Worm (Caenorhabditis elegans) whole organism, late embryonic: ENCODE data around the gene T08B1.4.

Experiments
- C08G9.2 ChIP-seq: sonication (generic microtip); optimal IDR thresholded peaks from 2 replicates; lab custom pipeline; 2016; ENCODE audit warnings: mild to moderate bottlenecking, missing genetic modification characterization, moderate library complexity, missing compliant biosample characterization
- C38D4.7 ChIP-seq: fragments of 200-800 bp; sonication (Bioruptor generic); optimal IDR thresholded peaks from 2 replicates; lab custom pipeline; 2018; ENCODE audit warnings: mild to moderate bottlenecking, missing genetic modification characterization, moderate library complexity, missing compliant biosample characterization
- F13H6.1 ChIP-seq: sonication (generic microtip); optimal IDR thresholded peaks from 2 replicates; lab custom pipeline; 2016; ENCODE audit warnings: missing genetic modification characterization, missing compliant biosample characterization
- K02D7.2 ChIP-seq: sonication (generic microtip); optimal IDR thresholded peaks from 2 replicates; lab custom pipeline; 2017; ENCODE audit warnings: mild to moderate bottlenecking, missing genetic modification characterization, missing compliant biosample characterization
- K09A11.1 ChIP-seq: sonication (generic microtip); optimal IDR thresholded peaks from 2 replicates; lab custom pipeline; 2017; ENCODE audit warnings: antibody characterized with exemption, mild to moderate bottlenecking, missing genetic modification characterization, missing compliant biosample characterization; ENCODE audit not compliant: insufficient read depth
- Y22D7AL.16 ChIP-seq: sonication (generic microtip); optimal IDR thresholded peaks from 2 replicates; lab custom pipeline; 2016; ENCODE audit warnings: missing genetic modification characterization, missing compliant biosample characterization
- ama-1 ChIP-seq: fragments of 150-350 bp; optimal IDR thresholded peaks from 2 replicates; lab custom pipeline; 2014
- ceh-14 ChIP-seq: sonication (generic microtip); optimal IDR thresholded peaks from 2 replicates; lab custom pipeline; 2016; ENCODE audit warnings: missing genotype, missing genetic modification characterization, missing compliant biosample characterization
- ceh-18 ChIP-seq: sonication (generic microtip); optimal IDR thresholded peaks from 2 replicates; lab custom pipeline; 2016; ENCODE audit warnings: missing genetic modification characterization, missing compliant biosample characterization
- ceh-2 ChIP-seq: sonication (generic microtip); optimal IDR thresholded peaks from 2 replicates; lab custom pipeline; 2016; ENCODE audit warnings: missing genotype, missing genetic modification characterization, missing compliant biosample characterization
- ceh-31 ChIP-seq: sonication (generic microtip); optimal IDR thresholded peaks from 2 replicates; lab custom pipeline; 2016; ENCODE audit warnings: missing genetic modification characterization, missing compliant biosample characterization
- ceh-34 ChIP-seq: sonication (generic microtip); optimal IDR thresholded peaks from 2 replicates; lab custom pipeline; 2016; ENCODE audit warnings: mild to moderate bottlenecking, missing genetic modification characterization, missing compliant biosample characterization
- ceh-48 ChIP-seq: sonication (generic microtip); optimal IDR thresholded peaks from 2 replicates; lab custom pipeline; 2016; ENCODE audit warnings: missing genetic modification characterization, inconsistent platforms, missing compliant biosample characterization
- che-1 ChIP-seq: sonication (generic microtip); optimal IDR thresholded peaks from 2 replicates; lab custom pipeline; 2016; ENCODE audit warnings: mild to moderate bottlenecking, missing genetic modification characterization, missing compliant biosample characterization
- dmd-4 ChIP-seq: sonication (generic microtip); optimal IDR thresholded peaks from 2 replicates; lab custom pipeline; 2016; ENCODE audit warnings: borderline replicate concordance, missing genetic modification characterization, missing compliant biosample characterization
- elt-2 ChIP-seq: sonication (generic microtip); optimal IDR thresholded peaks from 2 replicates; lab custom pipeline; 2016; ENCODE audit warnings: missing genetic modification reagents, missing genetic modification characterization, missing compliant biosample characterization
- elt-4 ChIP-seq: sonication (generic microtip); optimal IDR thresholded peaks from 2 replicates; lab custom pipeline; 2016; ENCODE audit warnings: missing genetic modification characterization, missing compliant biosample characterization
- ets-4 ChIP-seq: sonication (generic microtip); optimal IDR thresholded peaks from 2 replicates; lab custom pipeline; 2016; ENCODE audit warnings: missing genetic modification characterization, missing compliant biosample characterization
- eyg-1 ChIP-seq: sonication (generic microtip); optimal IDR thresholded peaks from 2 replicates; lab custom pipeline; 2016; ENCODE audit warnings: missing genotype, missing genetic modification characterization, missing compliant biosample characterization
- fax-1 ChIP-seq: sonication (generic microtip); optimal IDR thresholded peaks from 2 replicates; lab custom pipeline; 2016; ENCODE audit warnings: missing genotype, missing genetic modification characterization, missing compliant biosample characterization
- hlh-13 ChIP-seq: fragments of 200-800 bp; sonication (Bioruptor generic); optimal IDR thresholded peaks from 2 replicates; lab custom pipeline; 2018; ENCODE audit warnings: mild to moderate bottlenecking, missing genetic modification characterization, missing compliant biosample characterization
- hlh-8 ChIP-seq: sonication (generic microtip); optimal IDR thresholded peaks from 2 replicates; lab custom pipeline; 2016; ENCODE audit warnings: missing genotype, missing genetic modification characterization, missing compliant biosample characterization
- mec-3 ChIP-seq: sonication (generic microtip); optimal IDR thresholded peaks from 2 replicates; lab custom pipeline; 2016; ENCODE audit warnings: borderline replicate concordance, missing genetic modification characterization, missing compliant biosample characterization
- nfya-1 ChIP-seq: sonication (generic microtip); optimal IDR thresholded peaks from 2 replicates; lab custom pipeline; 2017; ENCODE audit warnings: missing genetic modification characterization, mild to moderate bottlenecking, missing compliant biosample characterization, antibody characterized with exemption, moderate library complexity
- nhr-11 ChIP-seq: fragments of 150-350 bp; optimal IDR thresholded peaks from 2 replicates; lab custom pipeline; 2014; ENCODE audit warnings: missing biosample characterization, missing genetic modification characterization
- nhr-232 ChIP-seq: sonication (generic microtip); optimal IDR thresholded peaks from 2 replicates; lab custom pipeline; 2016; ENCODE audit warnings: missing genetic modification characterization, missing compliant biosample characterization
- npax-4 ChIP-seq: sonication (generic microtip); optimal IDR thresholded peaks from 2 replicates; lab custom pipeline; 2016; ENCODE audit warnings: missing genetic modification characterization, missing compliant biosample characterization
- pat-9 ChIP-seq: fragments of 200-800 bp; sonication (Bioruptor generic); optimal IDR thresholded peaks from 2 replicates; lab custom pipeline; 2018; ENCODE audit warnings: mild to moderate bottlenecking, missing genetic modification characterization, moderate library complexity, missing compliant biosample characterization
- pax-1 ChIP-seq: fragments of 150-350 bp; optimal IDR thresholded peaks from 2 replicates; lab custom pipeline; 2014; ENCODE audit warnings: missing biosample characterization, missing genetic modification characterization
- pha-2 ChIP-seq: sonication (generic microtip); optimal IDR thresholded peaks from 2 replicates; lab custom pipeline; 2017; ENCODE audit warnings: mild to moderate bottlenecking, missing genetic modification characterization, missing compliant biosample characterization
- pha-4 ChIP-seq: fragments of 150-350 bp; optimal IDR thresholded peaks from 2 replicates; lab custom pipeline; 2018; ENCODE audit warnings: missing biosample characterization, missing genetic modification reagents, missing genetic modification characterization
- pros-1 ChIP-seq: fragments of 150-350 bp; optimal IDR thresholded peaks from 2 replicates; lab custom pipeline; 2014; ENCODE audit warnings: missing biosample characterization, missing genetic modification reagents, missing genetic modification characterization
- sdc-2 ChIP-seq: sonication (generic microtip); optimal IDR thresholded peaks from 2 replicates; lab custom pipeline; 2016; ENCODE audit warnings: missing genotype, missing genetic modification characterization, missing compliant biosample characterization
- sox-4 ChIP-seq: sonication (generic microtip); optimal IDR thresholded peaks from 2 replicates; lab custom pipeline; 2017; ENCODE audit warnings: mild to moderate bottlenecking, missing genetic modification characterization, inconsistent platforms, missing compliant biosample characterization
- tbx-2 ChIP-seq: sonication (generic microtip); optimal IDR thresholded peaks from 2 replicates; lab custom pipeline; 2016; ENCODE audit warnings: missing genetic modification characterization, missing compliant biosample characterization
- tbx-7 ChIP-seq: sonication (generic microtip); optimal IDR thresholded peaks from 2 replicates; lab custom pipeline; 2016; ENCODE audit warnings: missing genotype, missing genetic modification characterization, missing compliant biosample characterization
- ttx-3 ChIP-seq: sonication (generic microtip); optimal IDR thresholded peaks from 2 replicates; lab custom pipeline; 2016; ENCODE audit warnings: missing genetic modification reagents, missing genetic modification characterization, missing compliant biosample characterization
- unc-42 ChIP-seq: sonication (generic microtip); optimal IDR thresholded peaks from 2 replicates; lab custom pipeline; 2016; ENCODE audit warnings: missing genotype, missing genetic modification characterization, missing compliant biosample characterization
- unc-55 ChIP-seq: sonication (generic microtip); optimal IDR thresholded peaks from 2 replicates; lab custom pipeline; 2017; ENCODE audit warnings: missing biosample characterization, missing genetic modification reagents, missing genetic modification characterization
- unc-86 ChIP-seq: sonication (generic microtip); optimal IDR thresholded peaks from 2 replicates; lab custom pipeline; 2016; ENCODE audit warnings: missing genetic modification characterization, missing compliant biosample characterization
- zip-5 ChIP-seq: sonication (generic microtip); optimal IDR thresholded peaks from 2 replicates; lab custom pipeline; 2016; ENCODE audit warnings: missing genetic modification characterization, missing compliant biosample characterization
- ztf-16 ChIP-seq: sonication (generic microtip); optimal IDR thresholded peaks from 2 replicates; lab custom pipeline; 2017; ENCODE audit warnings: missing genetic modification characterization, missing compliant biosample characterization

The T08B1.4 gene

ce11 chrV:1978968-1979367 is at the start of gene T08B1.4:
TSS of gene T08B1.4 (plus strand) at chrV:1979268.
- TF ChIP-seq elt-4 (tag; lab: Kevin White, UChicago) (no peak), che-1 (tag; lab: Kevin White, UChicago) (no peak), ets-4 (tag; lab: Kevin White, UChicago) (no peak), zip-5 (no peak), unc-55 (GFP tag; lab: Kevin White, UChicago) (no peak), ceh-18 (tag; lab: Kevin White, UChicago) (no peak), pat-9 (tag; lab: Kevin White, UChicago) (no peak), fax-1 (tag; lab: Kevin White, UChicago) (no peak), pha-4 (no peak), nhr-11 (tag; lab: Kevin White, UChicago) (no peak), pros-1 (no peak), C08G9.2 (tag; lab: Kevin White, UChicago) (no peak), pha-2 (tag; lab: Kevin White, UChicago) (no peak), sdc-2 (tag; lab: Kevin White, UChicago) (no peak)

ce11 chrV:1935494-1935893 is 43.6 kb upstream of the T08B1.4 start:
- no peak for TF ChIP-seq Y22D7AL.16 (tag; lab: Kevin White, UChicago)
- peak; percentile 16 for TF ChIP-seq unc-42 (tag; lab: Kevin White, UChicago)

- TF ChIP-seq hlh-8 (no peak), pros-1 (no peak), ztf-16 (tag; lab: Kevin White, UChicago) (no peak), pha-4 (no peak), elt-2 (tag; lab: Kevin White, UChicago) (no peak), hlh-13 (GFP tag; lab: Kevin White, UChicago) (no peak), npax-4 (tag; lab: Kevin White, UChicago) (no peak), ceh-2 (tag; lab: Kevin White, UChicago) (no peak)
These were observed 41.1 kb upstream of the T08B1.4 start, which contains the start of gene glb-25 for ce11 chrV:1937963-1938362. TSS of gene glb-25 (plus strand) at chrV:1938263.

- TF ChIP-seq nfya-1: peak; percentile 89
- no peak for TF ChIP-seq K02D7.2 (tag; lab: Kevin White, UChicago)
- no peak for TF ChIP-seq nhr-11 (tag; lab: Kevin White, UChicago)
These were observed 38.4 kb upstream of the T08B1.4 start for ce11 chrV:1940472-1941221.

ce11 chrV:1943465-1943864 is 35.6 kb upstream of the T08B1.4 start:
- TF ChIP-seq dmd-4 (tag; lab: Kevin White, UChicago): peak; percentile 3
- no peak for TF ChIP-seq nhr-232 (tag; lab: Kevin White, UChicago)
- TF ChIP-seq pax-1 (tag; lab: Kevin White, UChicago): no peak
- TF ChIP-seq pha-2 (tag; lab: Kevin White, UChicago): no peak
- TF ChIP-seq unc-86 (tag; lab: Kevin White, UChicago): no peak
- no peak for TF ChIP-seq ets-4 (tag; lab: Kevin White, UChicago)
- no peak for TF ChIP-seq K09A11.1 (tag; lab: Kevin White, UChicago)
- no peak for TF ChIP-seq F13H6.1 (tag; lab: Kevin White, UChicago)
- no peak for TF ChIP-seq eyg-1 (tag; lab: Kevin White, UChicago)
- no peak for TF ChIP-seq ztf-16 (tag; lab: Kevin White, UChicago)
- TF ChIP-seq pha-4: no peak
- TF ChIP-seq ceh-14 (tag; lab: Kevin White, UChicago): peak; percentile 32
- TF ChIP-seq unc-42 (tag; lab: Kevin White, UChicago): peak; percentile 68
- TF ChIP-seq tbx-2 (tag; lab: Kevin White, UChicago): peak; percentile 23
- TF ChIP-seq ceh-34 (tag; lab: Kevin White, UChicago): no peak
- TF ChIP-seq ceh-48 (tag; lab: Kevin White, UChicago): no peak
- TF ChIP-seq tbx-7 (tag; lab: Kevin White, UChicago): no peak
- TF ChIP-seq nhr-11 (tag; lab: Kevin White, UChicago): no peak
- no peak for TF ChIP-seq C38D4.7 (GFP tag; lab: Kevin White, UChicago)
- TF ChIP-seq unc-55 (GFP tag; lab: Kevin White, UChicago): no peak
- no peak for TF ChIP-seq ttx-3 (tag; lab: Kevin White, UChicago)
- TF ChIP-seq fax-1 (tag; lab: Kevin White, UChicago): no peak
- TF ChIP-seq sdc-2 (tag; lab: Kevin White, UChicago): no peak
- TF ChIP-seq mec-3 (tag; lab: Kevin White, UChicago): no peak
- no peak for TF ChIP-seq sox-4 (tag; lab: Kevin White, UChicago)
- TF ChIP-seq ceh-31: peak; percentile 56
- no peak for TF ChIP-seq ama-1 (lab: Kevin White, UChicago)
- TF ChIP-seq ceh-18 (tag; lab: Kevin White, UChicago): peak; percentile 26
- TF ChIP-seq, all 69 proteins: peak for 6
